Worm (Caenorhabditis elegans): Measurements from ENCODE around the gene cln-3.3.

DNA sequence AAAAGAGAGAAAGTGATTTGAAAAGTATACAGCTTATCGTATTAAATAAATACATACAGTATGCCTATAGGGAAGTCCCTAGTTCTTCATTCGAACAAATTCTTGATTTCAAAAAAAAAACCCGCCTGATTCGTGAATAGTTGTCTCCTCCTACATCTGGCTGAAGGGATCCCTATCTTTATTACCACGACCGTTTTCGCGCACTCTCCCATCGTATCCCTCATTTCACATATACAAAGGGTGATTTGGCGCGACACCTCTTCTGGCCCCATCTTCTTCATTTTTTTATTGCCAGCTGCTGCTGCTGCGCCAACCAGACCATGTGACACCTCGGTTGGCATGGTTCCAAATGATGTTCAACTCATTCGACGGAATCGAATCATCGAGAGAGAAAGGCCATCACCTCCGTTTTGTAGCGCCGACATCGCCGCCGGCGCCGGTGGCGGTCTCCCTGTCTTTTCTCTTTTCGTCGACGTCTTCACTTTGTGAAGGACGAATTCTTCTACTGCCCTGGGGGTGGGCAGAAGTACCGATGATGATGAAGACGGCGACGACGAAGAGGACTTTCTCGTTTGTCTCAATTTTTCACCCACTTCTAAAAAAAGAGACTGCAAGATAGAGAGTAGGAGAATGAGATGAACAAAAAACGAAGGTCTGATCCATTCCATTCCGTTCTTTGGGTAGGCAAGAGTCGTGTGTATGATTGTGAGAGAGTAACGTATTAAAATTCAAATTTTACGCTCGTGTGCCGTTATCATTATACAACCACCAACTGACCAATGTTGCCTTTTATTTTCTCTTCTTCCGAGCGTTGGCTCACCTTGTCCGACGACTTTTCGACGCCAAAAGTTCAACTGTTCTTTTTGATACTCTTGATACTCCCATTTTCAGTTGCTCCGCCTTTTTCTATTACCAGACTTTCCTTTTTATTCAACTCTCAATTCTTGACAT lies 20.5 kb upstream of the cln-3.3 start:
- TF ChIP-seq W03F9.2 (tag; optimal IDR thresholded peaks at IDR 0.05) (no peak), him-1 (tag; optimal IDR thresholded peaks at IDR 0.05) (no peak)

All from whole organism, L4/young adult.